Worm (Caenorhabditis elegans) whole organism, mixed stage, embryonic: ENCODE data around the gene vamp-7.

Source experiments
- blmp-1 ChIP-seq: fragments of 150-350 bp; optimal IDR thresholded peaks from 2 replicates; lab custom pipeline; 2014; ENCODE audit warnings: missing biosample characterization, missing genetic modification characterization
- ceh-39 ChIP-seq: fragments of 150-350 bp; optimal IDR thresholded peaks from 2 replicates; lab custom pipeline; 2014; ENCODE audit warnings: missing biosample characterization, missing genetic modification characterization
- drap-1 ChIP-seq: fragments of 200-800 bp; sonication (Bioruptor generic); optimal IDR thresholded peaks from 3 replicates; lab custom pipeline; 2018; ENCODE audit warnings: mild to moderate bottlenecking, missing genetic modification characterization, missing compliant biosample characterization
- elt-3 ChIP-seq: fragments of 150-350 bp; optimal IDR thresholded peaks from 2 replicates; lab custom pipeline; 2014; ENCODE audit warnings: missing biosample characterization, missing genetic modification characterization
- lsy-2 ChIP-seq: fragments of 150-350 bp; optimal IDR thresholded peaks from 2 replicates; lab custom pipeline; 2014; ENCODE audit warnings: missing biosample characterization, missing genetic modification characterization
- nhr-237 ChIP-seq: fragments of 150-350 bp; optimal IDR thresholded peaks from 2 replicates; lab custom pipeline; 2014; ENCODE audit warnings: missing biosample characterization, missing genetic modification characterization
- nhr-76 ChIP-seq: sonication (generic microtip); optimal IDR thresholded peaks from 2 replicates; lab custom pipeline; 2017; ENCODE audit warnings: missing biosample characterization, missing genetic modification characterization
- pha-4 ChIP-seq: fragments of 150-350 bp; optimal IDR thresholded peaks from 2 replicates; lab custom pipeline; 2018; ENCODE audit warnings: missing biosample characterization, missing genetic modification reagents, missing genetic modification characterization
- sptf-1 ChIP-seq: sonication (generic microtip); optimal IDR thresholded peaks from 2 replicates; lab custom pipeline; 2017; ENCODE audit warnings: mild to moderate bottlenecking, missing genetic modification characterization, moderate library complexity, missing compliant biosample characterization
- unc-39 ChIP-seq: fragments of 150-350 bp; optimal IDR thresholded peaks from 2 replicates; lab custom pipeline; 2014; ENCODE audit warnings: missing biosample characterization, missing genetic modification characterization
- unc-62 ChIP-seq: fragments of 150-350 bp; optimal IDR thresholded peaks from 2 replicates; lab custom pipeline; 2014; ENCODE audit warnings: missing biosample characterization, missing genetic modification reagents, missing genetic modification characterization
- ztf-11 ChIP-seq: fragments of 150-350 bp; optimal IDR thresholded peaks from 2 replicates; lab custom pipeline; 2014; ENCODE audit warnings: missing biosample characterization, missing genetic modification characterization

DNA sequence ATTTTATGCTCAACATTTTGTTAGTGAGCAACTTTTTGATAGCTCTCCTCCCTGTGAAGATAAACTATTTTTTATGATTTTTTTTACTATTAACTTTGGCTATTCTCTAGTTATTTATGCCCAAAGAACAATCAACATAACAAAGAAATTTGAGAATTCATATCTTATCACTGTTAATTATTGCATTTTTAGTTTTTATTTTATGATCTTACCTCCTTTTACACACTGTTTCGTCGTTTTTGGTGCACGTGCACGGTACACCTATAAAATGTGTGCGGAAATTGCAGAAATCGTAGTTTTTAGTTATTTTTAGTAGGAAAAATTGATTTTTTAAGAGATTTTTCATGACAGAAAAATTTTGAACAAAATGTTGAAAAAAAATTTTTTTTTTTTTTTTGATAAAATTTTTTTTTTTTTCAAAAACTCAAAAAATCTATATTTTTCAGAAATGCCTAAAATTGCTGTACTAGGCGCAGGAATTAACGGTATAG is 5.9 kb downstream of the vamp-7 start, which contains the start of gene daao-1:
- TF ChIP-seq blmp-1, result no peak
- no peak for TF ChIP-seq lsy-2
- no peak for TF ChIP-seq drap-1
- no peak for TF ChIP-seq unc-62
- no peak for TF ChIP-seq unc-39
- TF ChIP-seq elt-3 (tag; lab: Kevin White, UChicago), result no peak
- TF ChIP-seq sptf-1, result no peak
- no peak for TF ChIP-seq ztf-11
- TF ChIP-seq pha-4, result no peak
- no peak for TF ChIP-seq ceh-39 (tag; lab: Kevin White, UChicago)
- no peak for TF ChIP-seq nhr-237 (tag; lab: Kevin White, UChicago)
- no peak for TF ChIP-seq nhr-76
